Fruit fly (Drosophila melanogaster): ENCODE measurements around the gene CYLD.

CYLD gene

dm6 chr2L:10334854-10335277, 35.2 kb upstream of the CYLD start (continued):
- no peak for TF ChIP-seq da (GFP tag; optimal IDR thresholded peaks at IDR 0.05)
- peak; percentile 51 for TF ChIP-seq ab (GFP tag; optimal IDR thresholded peaks at IDR 0.05)
- TF ChIP-seq CG7556 (GFP tag; optimal IDR thresholded peaks at IDR 0.05): peak; percentile 47
- TF ChIP-seq cg (GFP tag; optimal IDR thresholded peaks at IDR 0.05): peak; percentile 100
- peak; percentile 50 for TF ChIP-seq scrt (GFP tag; optimal IDR thresholded peaks at IDR 0.05)
- no peak for TF ChIP-seq HLH4C (GFP tag; IDR thresholded peaks at IDR 0.05; ENCODE audit: partially characterized antibody)
- peak; percentile 72 for TF ChIP-seq lbe (GFP tag; optimal IDR thresholded peaks at IDR 0.05)
- TF ChIP-seq pho (GFP tag; optimal IDR thresholded peaks at IDR 0.05): peak; percentile 18
- no peak for TF ChIP-seq fd96Cb (tag; optimal IDR thresholded peaks at IDR 0.05)
- peak; percentile 64 for TF ChIP-seq slbo (GFP tag; IDR thresholded peaks at IDR 0.05)
- peak; percentile 51; the same call in 1 of the 2 replicates for TF ChIP-seq CG14441 (GFP tag; IDR thresholded peaks at IDR 0.05)
- TF ChIP-seq CG42726 (GFP tag; IDR thresholded peaks at IDR 0.05; ENCODE audit: partially characterized antibody): peak; percentile 28; the same call in 1 of the 2 replicates
- TF ChIP-seq CG11560 (tag; IDR thresholded peaks at IDR 0.05): no peak
- TF ChIP-seq CG6765 (GFP tag; optimal IDR thresholded peaks at IDR 0.05): peak; percentile 77
- peak; percentile 25 for TF ChIP-seq dmrt11E (tag; optimal IDR thresholded peaks at IDR 0.05)
- no peak for TF ChIP-seq CG9817 (tag; optimal IDR thresholded peaks at IDR 0.05)
- TF ChIP-seq sens (GFP tag): peak; percentile 91
- TF ChIP-seq gce (GFP tag; IDR thresholded peaks at IDR 0.05): no peak
- TF ChIP-seq emc (GFP tag; optimal IDR thresholded peaks at IDR 0.05): no peak
- peak; percentile 60 for TF ChIP-seq Dek (tag; optimal IDR thresholded peaks at IDR 0.05)
- TF ChIP-seq CG13775 (GFP tag; optimal IDR thresholded peaks at IDR 0.05): peak; percentile 50
- no peak; the same call in 1 of the 3 replicates for TF ChIP-seq so (GFP tag; IDR thresholded peaks at IDR 0.05)
- TF ChIP-seq p53 (GFP tag; optimal IDR thresholded peaks at IDR 0.05): no peak
- peak; percentile 43 for TF ChIP-seq Spps (tag; optimal IDR thresholded peaks at IDR 0.05)
- TF ChIP-seq ham (GFP tag; IDR thresholded peaks at IDR 0.05): no peak
- TF ChIP-seq CG2116 (GFP tag; optimal IDR thresholded peaks at IDR 0.05): no peak
- TF ChIP-seq CG12104 (GFP tag; optimal IDR thresholded peaks at IDR 0.05): no peak
- peak; percentile 83 for TF ChIP-seq grn (GFP tag; optimal IDR thresholded peaks at IDR 0.05)
- TF ChIP-seq sim (GFP tag; IDR thresholded peaks at IDR 0.05): no peak
- no peak for TF ChIP-seq Neu2 (GFP tag; optimal IDR thresholded peaks at IDR 0.05; ENCODE audit: borderline replicate concordance)
- TF ChIP-seq Rx (GFP tag; IDR thresholded peaks at IDR 0.05): no peak
- TF ChIP-seq Taf1 (GFP tag; IDR thresholded peaks at IDR 0.05): 0 out of 2 replicates have a peak, but pooled peaks have one; percentile 24
- peak; percentile 87 for TF ChIP-seq sug (tag; optimal IDR thresholded peaks at IDR 0.05)
- peak; percentile 43 to 48 for TF ChIP-seq bsh (GFP tag; optimal IDR thresholded peaks at IDR 0.05)
- TF ChIP-seq CG5245 (GFP tag; optimal IDR thresholded peaks at IDR 0.05): no peak
- peak; percentile 61 for TF ChIP-seq hbn (GFP tag; IDR thresholded peaks at IDR 0.05; ENCODE audit: partially characterized antibody)
- TF ChIP-seq lilli (GFP tag; optimal IDR thresholded peaks at IDR 0.05): peak; percentile 51
- TF ChIP-seq lmd (GFP tag; IDR thresholded peaks at IDR 0.05): no peak
- peak; percentile 61 for TF ChIP-seq CG1647 (GFP tag; optimal IDR thresholded peaks at IDR 0.05)
- TF ChIP-seq tin (GFP tag; optimal IDR thresholded peaks at IDR 0.05): peak; percentile 38
- TF ChIP-seq wdn (GFP tag; IDR thresholded peaks at IDR 0.05): 0 out of 2 replicates have a peak, but pooled peaks have one; percentile 38
- no peak for TF ChIP-seq Drgx (GFP tag; IDR thresholded peaks at IDR 0.05)
- peak; percentile 62 for TF ChIP-seq CG1529 (GFP tag; optimal IDR thresholded peaks at IDR 0.05)
- TF ChIP-seq dmrt99B (tag; optimal IDR thresholded peaks at IDR 0.05): peak; percentile 47
- TF ChIP-seq CG8388 (GFP tag; optimal IDR thresholded peaks at IDR 0.05): peak; percentile 48
- TF ChIP-seq run (tag; optimal IDR thresholded peaks at IDR 0.05): no peak
- peak; percentile 50; the same call in 2 of the 3 replicates for TF ChIP-seq CG17361 (GFP tag; IDR thresholded peaks at IDR 0.05)
- peak; percentile 17 for TF ChIP-seq CG18619 (GFP tag; optimal IDR thresholded peaks at IDR 0.05)
- TF ChIP-seq Max (GFP tag; optimal IDR thresholded peaks at IDR 0.05): peak; percentile 6
- peak; percentile 65 for TF ChIP-seq CG5180 (GFP tag; optimal IDR thresholded peaks at IDR 0.05)
- no peak for TF ChIP-seq CG18476 (GFP tag; optimal IDR thresholded peaks at IDR 0.05)
